Worm (Caenorhabditis elegans) whole organism, L3 larva: ENCODE results near the gene K06H7.1.

Experiments
- R02D3.7 ChIP-seq: fragments of 150-350 bp; optimal IDR thresholded peaks from 2 replicates; lab custom pipeline; 2014; ENCODE audit warnings: missing biosample characterization, missing genetic modification characterization
- ZK546.5 ChIP-seq: sonication (generic microtip); optimal IDR thresholded peaks from 2 replicates; lab custom pipeline; 2017; ENCODE audit warnings: missing biosample characterization, missing genetic modification characterization
- aly-2 ChIP-seq: fragments of 150-350 bp; optimal IDR thresholded peaks from 2 replicates; lab custom pipeline; 2014; ENCODE audit warnings: missing biosample characterization, missing genetic modification characterization
- ceh-16 ChIP-seq: sonication (generic microtip); optimal IDR thresholded peaks from 2 replicates; lab custom pipeline; 2017; ENCODE audit warnings: missing biosample characterization, missing genetic modification characterization
- ceh-28 ChIP-seq: fragments of 150-350 bp; optimal IDR thresholded peaks from 2 replicates; lab custom pipeline; 2014; ENCODE audit warnings: missing biosample characterization, missing genetic modification reagents, missing genetic modification characterization
- ceh-82 ChIP-seq: fragments of 150-350 bp; optimal IDR thresholded peaks from 2 replicates; lab custom pipeline; 2014; ENCODE audit warnings: missing biosample characterization, missing genetic modification characterization
- ceh-9 ChIP-seq: sonication (generic microtip); optimal IDR thresholded peaks from 2 replicates; lab custom pipeline; 2018; ENCODE audit warnings: missing biosample characterization, missing genetic modification characterization
- daf-12 ChIP-seq: fragments of 150-350 bp; optimal IDR thresholded peaks from 2 replicates; lab custom pipeline; 2014; ENCODE audit warnings: missing biosample characterization, missing genetic modification reagents, missing genetic modification characterization
- egl-27 ChIP-seq: sonication (generic microtip); optimal IDR thresholded peaks from 4 replicates; lab custom pipeline; 2017; ENCODE audit warnings: missing biosample characterization, missing genetic modification reagents, missing genetic modification characterization
- elt-1 ChIP-seq: fragments of 150-350 bp; optimal IDR thresholded peaks from 2 replicates; lab custom pipeline; 2014; ENCODE audit warnings: missing biosample characterization, missing genetic modification characterization
- elt-2 ChIP-seq: sonication (generic microtip); optimal IDR thresholded peaks from 2 replicates; lab custom pipeline; 2016; ENCODE audit warnings: missing genetic modification reagents, mild to moderate bottlenecking, missing genetic modification characterization, missing compliant biosample characterization
- elt-3 ChIP-seq, 3 experiments: fragments of 150-350 bp in 1 of 3; sonication (generic microtip) in 2 of 3; optimal IDR thresholded peaks; 2 replicates in 2 of 3; 4 replicates in 1 of 3; lab custom pipeline; 2014 to 2017; ENCODE audit warnings: missing biosample characterization in 3 of 3, missing genetic modification characterization in 3 of 3
- eor-1 ChIP-seq, 2 experiments: fragments of 150-350 bp; optimal IDR thresholded peaks; 2 replicates each; lab custom pipeline; 2014 to 2018; ENCODE audit warnings: missing biosample characterization in 2 of 2, missing genetic modification characterization in 2 of 2
- fkh-10 ChIP-seq: sonication (generic microtip); optimal IDR thresholded peaks from 2 replicates; lab custom pipeline; 2017; ENCODE audit warnings: missing biosample characterization, missing genetic modification reagents, missing genetic modification characterization
- fkh-2 ChIP-seq: fragments of 150-350 bp; optimal IDR thresholded peaks from 2 replicates; lab custom pipeline; 2014; ENCODE audit warnings: missing biosample characterization, missing genetic modification reagents, missing genetic modification characterization
- hmg-11 ChIP-seq: sonication (generic microtip); optimal IDR thresholded peaks from 2 replicates; lab custom pipeline; 2016; ENCODE audit warnings: missing genetic modification characterization, missing compliant biosample characterization
- jun-1 ChIP-seq: fragments of 150-350 bp; optimal IDR thresholded peaks from 2 replicates; lab custom pipeline; 2014; ENCODE audit warnings: missing biosample characterization, missing genetic modification reagents, missing genetic modification characterization
- lin-15B ChIP-seq: fragments of 150-350 bp; optimal IDR thresholded peaks from 2 replicates; lab custom pipeline; 2014; ENCODE audit warnings: missing biosample characterization, missing genetic modification characterization
- lsy-12 ChIP-seq: sonication (generic microtip); optimal IDR thresholded peaks from 2 replicates; lab custom pipeline; 2016; ENCODE audit warnings: mild to moderate bottlenecking, missing genetic modification characterization, missing compliant biosample characterization
- mml-1 ChIP-seq: fragments of 150-350 bp; sonication (generic microtip); optimal IDR thresholded peaks from 3 replicates; lab custom pipeline; 2014; ENCODE audit warnings: missing biosample characterization, missing genetic modification characterization
- nfya-1 ChIP-seq: sonication (generic microtip); optimal IDR thresholded peaks from 2 replicates; lab custom pipeline; 2017; ENCODE audit warnings: missing genetic modification characterization, mild to moderate bottlenecking, missing compliant biosample characterization, antibody characterized with exemption, moderate library complexity; ENCODE audit not compliant: insufficient read depth
- nhr-11 ChIP-seq: fragments of 150-350 bp; optimal IDR thresholded peaks from 2 replicates; lab custom pipeline; 2014; ENCODE audit warnings: missing biosample characterization, missing genetic modification characterization
- nhr-23 ChIP-seq: fragments of 150-350 bp; optimal IDR thresholded peaks from 2 replicates; lab custom pipeline; 2014; ENCODE audit warnings: missing biosample characterization, missing genetic modification reagents, missing genetic modification characterization
- nhr-237 ChIP-seq: fragments of 150-350 bp; optimal IDR thresholded peaks from 2 replicates; lab custom pipeline; 2014; ENCODE audit warnings: missing biosample characterization, missing genetic modification characterization
- nhr-25 ChIP-seq: sonication (generic microtip); optimal IDR thresholded peaks from 2 replicates; lab custom pipeline; 2017; ENCODE audit warnings: missing biosample characterization, missing genetic modification characterization
- nhr-28 ChIP-seq: fragments of 150-350 bp; optimal IDR thresholded peaks from 2 replicates; lab custom pipeline; 2014; ENCODE audit warnings: missing biosample characterization, missing genetic modification characterization
- nhr-43 ChIP-seq: sonication (generic microtip); optimal IDR thresholded peaks from 2 replicates; lab custom pipeline; 2016; ENCODE audit warnings: mild to moderate bottlenecking, missing genetic modification characterization, missing compliant biosample characterization; ENCODE audit not compliant: poor library complexity, severe bottlenecking
- nhr-67 ChIP-seq: fragments of 150-350 bp; optimal IDR thresholded peaks from 2 replicates; lab custom pipeline; 2014; ENCODE audit warnings: missing biosample characterization, missing genetic modification characterization
- nhr-76 ChIP-seq: fragments of 150-350 bp; sonication (generic microtip); optimal IDR thresholded peaks from 5 replicates; lab custom pipeline; 2014; ENCODE audit warnings: missing biosample characterization, missing genetic modification characterization
- nhr-77 ChIP-seq: fragments of 150-350 bp; optimal IDR thresholded peaks from 2 replicates; lab custom pipeline; 2014; ENCODE audit warnings: missing biosample characterization, missing genetic modification characterization
- pha-4 ChIP-seq: fragments of 150-350 bp; optimal IDR thresholded peaks from 2 replicates; lab custom pipeline; 2014; ENCODE audit warnings: missing biosample characterization, missing genetic modification reagents, missing genetic modification characterization
- sea-2 ChIP-seq: fragments of 150-350 bp; sonication (generic microtip); optimal IDR thresholded peaks from 4 replicates; lab custom pipeline; 2014; ENCODE audit warnings: missing biosample characterization, missing genetic modification reagents, missing genetic modification characterization
- skn-1 ChIP-seq: fragments of 150-350 bp; optimal IDR thresholded peaks from 2 replicates; lab custom pipeline; 2014; ENCODE audit warnings: missing biosample characterization, missing genetic modification characterization
- snpc-4 ChIP-seq: fragments of 150-350 bp; optimal IDR thresholded peaks from 2 replicates; lab custom pipeline; 2014; ENCODE audit warnings: missing biosample characterization, missing genetic modification characterization
- unc-62 ChIP-seq: fragments of 150-350 bp; sonication (generic microtip); optimal IDR thresholded peaks from 4 replicates; lab custom pipeline; 2014; ENCODE audit warnings: missing biosample characterization, missing genetic modification reagents, missing genetic modification characterization
- zag-1 ChIP-seq: fragments of 150-350 bp; optimal IDR thresholded peaks from 2 replicates; lab custom pipeline; 2014; ENCODE audit warnings: missing biosample characterization, missing genetic modification characterization
- ztf-11 ChIP-seq: fragments of 150-350 bp; optimal IDR thresholded peaks from 2 replicates; lab custom pipeline; 2014; ENCODE audit warnings: missing biosample characterization, missing genetic modification characterization
- ztf-4 ChIP-seq: fragments of 150-350 bp; optimal IDR thresholded peaks from 2 replicates; lab custom pipeline; 2014; ENCODE audit warnings: missing biosample characterization, missing genetic modification characterization

K06H7.1 gene

DNA sequence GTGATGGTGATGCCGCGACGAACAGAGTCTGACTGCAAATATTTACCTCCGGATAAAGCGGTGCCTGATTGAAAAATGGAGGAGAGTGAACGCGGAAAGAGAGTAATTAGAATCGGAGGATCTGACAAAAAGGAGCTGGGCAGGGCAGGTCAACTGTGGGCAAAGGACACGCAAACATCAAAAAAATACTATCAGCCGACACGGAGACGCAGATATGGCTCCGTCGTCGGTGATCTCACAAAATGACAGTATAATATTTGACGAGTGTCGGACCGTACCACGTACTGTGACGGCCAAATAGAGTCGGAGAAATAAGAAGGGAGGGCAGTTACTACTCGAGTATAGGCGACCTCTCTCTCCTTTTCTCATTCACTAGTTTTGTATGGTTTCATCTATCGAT lies 33.4 kb downstream of the K06H7.1 start:
- TF ChIP-seq pha-4 (peak; percentile 85), nhr-43 (tag; lab: Kevin White, UChicago) (no peak), ceh-16 (tag; lab: Kevin White, UChicago) (no peak), lin-15B (tag; lab: Kevin White, UChicago) (no peak), R02D3.7 (tag; lab: Kevin White, UChicago) (no peak)

- TF ChIP-seq elt-2 (tag; lab: Kevin White, UChicago): peak; percentile 20
- no peak for TF ChIP-seq egl-27 (tag; lab: Kevin White, UChicago)
- peak; percentile 76 for TF ChIP-seq pha-4
Measured at ce11 chrIII:8133346-8133745, 34.2 kb downstream of the K06H7.1 start, which contains the start of gene C14B9.2. TSS of gene C14B9.2 (plus strand) at chrIII:8133665.

DNA sequence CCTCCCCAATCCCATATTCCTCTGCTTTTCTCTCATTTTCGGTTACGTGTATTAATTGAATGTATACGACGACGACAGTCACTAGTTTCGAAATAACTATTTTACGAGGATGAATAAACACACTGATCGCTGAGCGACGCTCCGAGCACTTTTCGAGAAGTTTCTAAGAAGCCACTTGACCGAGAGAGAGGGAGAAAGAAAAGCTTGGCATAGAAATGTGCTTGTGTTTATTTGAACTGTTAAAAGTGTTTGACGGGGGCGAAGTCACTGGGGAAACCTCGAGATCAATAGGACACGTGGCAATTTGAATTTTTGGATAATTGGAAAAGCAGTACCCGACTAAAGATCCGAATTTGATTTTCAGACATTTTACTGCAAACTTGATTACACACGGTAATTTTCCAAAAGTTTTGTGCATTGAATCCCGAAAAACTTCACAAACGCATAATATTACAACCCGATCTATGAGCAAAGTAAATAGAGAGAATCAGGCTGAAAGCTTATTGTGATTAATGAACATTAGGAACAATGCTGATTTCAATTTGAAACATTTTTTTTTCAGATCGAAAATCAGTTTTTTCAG lies 37.5 kb downstream of the K06H7.1 start:
- peak; percentile 2 for TF ChIP-seq ceh-28 (tag; lab: Kevin White, UChicago)
- TF ChIP-seq nhr-28 (tag; lab: Kevin White, UChicago): no peak
- no peak for TF ChIP-seq elt-3 (tag; optimal IDR thresholded peaks at IDR 0.05; lab: Kevin White, UChicago)
- no peak for TF ChIP-seq daf-12 (tag; lab: Kevin White, UChicago)
- no peak for TF ChIP-seq R02D3.7 (tag; lab: Kevin White, UChicago)
- TF ChIP-seq unc-62 (GFP tag; lab: Kevin White, UChicago): no peak
- TF ChIP-seq nhr-77 (tag; lab: Kevin White, UChicago): no peak
- peak; percentile 82 for TF ChIP-seq pha-4
- no peak for TF ChIP-seq hmg-11
- TF ChIP-seq aly-2: peak; percentile 80
- TF ChIP-seq elt-2 (tag; lab: Kevin White, UChicago): peak; percentile 16
- TF ChIP-seq fkh-2 (tag; lab: Kevin White, UChicago): no peak
- no peak for TF ChIP-seq jun-1 (tag; lab: Kevin White, UChicago)

DNA sequence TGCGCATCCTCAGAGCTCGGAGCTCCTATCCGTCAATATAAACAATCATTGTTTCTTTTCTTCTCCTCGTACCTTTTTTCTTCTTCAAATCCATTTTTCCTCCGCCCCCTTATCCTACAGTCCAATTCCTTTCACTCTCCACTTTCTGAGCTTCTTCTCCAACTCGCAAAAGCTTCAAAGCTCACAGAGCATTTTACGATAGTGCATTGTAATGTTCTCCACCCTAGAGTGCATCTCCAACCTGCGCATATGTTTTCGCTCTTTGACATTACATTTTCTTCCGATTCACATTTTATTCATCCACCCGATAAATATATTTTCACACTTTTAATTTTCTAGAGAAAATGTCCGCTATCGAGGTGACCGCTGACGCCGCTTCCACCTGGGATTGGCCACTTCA lies 38.7 kb downstream of the K06H7.1 start, which contains the start of gene hsp-12.2:
TSS of gene hsp-12.2 (plus strand) at position 301 of the 400 bp plus-strand sequence.
- TF ChIP-seq pha-4 (peak; percentile 49), elt-2 (tag; lab: Kevin White, UChicago) (no peak), aly-2 (no peak), ceh-28 (tag; lab: Kevin White, UChicago) (no peak), unc-62 (GFP tag; lab: Kevin White, UChicago) (no peak)

DNA sequence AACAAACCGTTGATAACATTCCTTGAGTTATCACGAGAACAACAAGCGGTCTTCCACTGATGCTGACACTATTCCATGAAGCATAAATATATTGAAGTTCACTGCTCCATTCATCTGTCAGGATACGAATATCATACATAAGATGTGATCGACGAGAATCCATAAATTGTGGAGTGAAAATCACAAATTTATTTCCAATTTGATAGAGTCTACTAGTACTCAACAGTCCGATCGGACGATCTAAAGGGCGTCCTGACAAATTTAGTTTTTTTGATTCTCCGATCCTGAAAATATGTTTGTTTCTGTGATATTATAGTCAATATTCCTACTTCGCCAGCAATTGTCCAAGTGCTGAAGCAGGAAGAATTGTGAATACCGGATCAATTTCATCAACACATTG lies 43.1 kb downstream of the K06H7.1 start:
- TF ChIP-seq nhr-25 (tag; lab: Kevin White, UChicago) (no peak), skn-1 (tag; lab: Kevin White, UChicago) (no peak), zag-1 (tag; lab: Kevin White, UChicago) (no peak), nhr-23 (tag; lab: Kevin White, UChicago) (no peak), ceh-28 (tag; lab: Kevin White, UChicago) (no peak), nfya-1 (no peak)

- TF ChIP-seq R02D3.7 (tag; lab: Kevin White, UChicago) (no peak), ceh-9 (tag; lab: Kevin White, UChicago) (no peak), skn-1 (tag; lab: Kevin White, UChicago) (peak; percentile 32), elt-1 (tag; lab: Kevin White, UChicago) (no peak), lin-15B (tag; lab: Kevin White, UChicago) (peak; percentile 84), jun-1 (tag; lab: Kevin White, UChicago) (no peak), elt-2 (tag; lab: Kevin White, UChicago) (peak; percentile 10), ceh-82 (peak; percentile 6), nhr-67 (tag; lab: Kevin White, UChicago) (no peak), nhr-76 (tag; lab: Kevin White, UChicago) (no peak), sea-2 (GFP tag; lab: Kevin White, UChicago) (no peak), snpc-4 (tag; lab: Kevin White, UChicago) (no peak), hmg-11 (no peak), fkh-2 (tag; lab: Kevin White, UChicago) (no peak), mml-1 (tag; lab: Kevin White, UChicago) (no peak), aly-2 (no peak), ceh-16 (tag; lab: Kevin White, UChicago) (no peak), ztf-4 (tag; lab: Kevin White, UChicago) (no peak), elt-3 (tag; optimal IDR thresholded peaks at IDR 0.05; lab: Kevin White, UChicago) (no peak), nfya-1 (peak; percentile 70), nhr-28 (tag; lab: Kevin White, UChicago) (no peak), ZK546.5 (tag; lab: Kevin White, UChicago) (no peak), eor-1 (tag; optimal IDR thresholded peaks at IDR 0.05; lab: Kevin White, UChicago) (no peak), nhr-11 (tag; lab: Kevin White, UChicago) (no peak), ztf-11 (tag; lab: Kevin White, UChicago) (no peak), unc-62 (GFP tag; lab: Kevin White, UChicago) (no peak), zag-1 (tag; lab: Kevin White, UChicago) (no peak), nhr-237 (tag; lab: Kevin White, UChicago) (no peak), lsy-12 (no peak), ceh-28 (tag; lab: Kevin White, UChicago) (no peak), nhr-25 (tag; lab: Kevin White, UChicago) (peak; percentile 15), egl-27 (tag; lab: Kevin White, UChicago) (no peak), fkh-10 (GFP tag; lab: Kevin White, UChicago) (no peak)
Measured at ce11 chrIII:8144574-8145065, 45.5 kb downstream of the K06H7.1 start, which contains the start of the genes C14B9.8 and mrpl-18. TSS of gene C14B9.8 (minus strand) at chrIII:8144629. TSS of gene mrpl-18 (plus strand) at chrIII:8145015.
